Worm (Caenorhabditis elegans): ENCODE data around the gene rpc-1.

The rpc-1 gene

ce11 chrIV:7147722-7148121 is 17.8 kb downstream of the rpc-1 start:
- no peak for TF ChIP-seq xbp-1 (tag; optimal IDR thresholded peaks at IDR 0.05)
- no peak for TF ChIP-seq ets-5 (GFP tag; IDR thresholded peaks at IDR 0.05)
- no peak for TF ChIP-seq egl-13 (tag; optimal IDR thresholded peaks at IDR 0.05)
- TF ChIP-seq Y116A8C.19 (tag; optimal IDR thresholded peaks at IDR 0.05; ENCODE audit: borderline replicate concordance), result no peak
- peak; percentile 53 for TF ChIP-seq lin-14 (GFP tag; optimal IDR thresholded peaks at IDR 0.05)
- TF ChIP-seq egl-27 (tag; optimal IDR thresholded peaks at IDR 0.05), result no peak
- no peak for TF ChIP-seq elt-2 (tag; optimal IDR thresholded peaks at IDR 0.05)
- TF ChIP-seq mdl-1 (tag; optimal IDR thresholded peaks at IDR 0.05), result no peak
- peak in 1 of 3 experiments; percentile 3 for TF ChIP-seq ceh-82 (tag; optimal IDR thresholded peaks at IDR 0.05)
- TF ChIP-seq C04F5.9 (tag; optimal IDR thresholded peaks at IDR 0.05), result no peak
- no peak for TF ChIP-seq unc-98 (GFP tag; IDR thresholded peaks at IDR 0.05)
- no peak for TF ChIP-seq unc-86 (tag; optimal IDR thresholded peaks at IDR 0.05)
- TF ChIP-seq unc-30 (tag; optimal IDR thresholded peaks at IDR 0.05), result no peak
- peak; percentile 20 for TF ChIP-seq nhr-85 (tag)
- peak; percentile 14 for TF ChIP-seq snu-23 (GFP tag; optimal IDR thresholded peaks at IDR 0.05)
- peak in 1 of 2 experiments; percentile 69 for TF ChIP-seq lsy-2 (tag; optimal IDR thresholded peaks at IDR 0.05)
- TF ChIP-seq isw-1 (GFP tag; IDR thresholded peaks at IDR 0.05), result no peak
- no peak for TF ChIP-seq ztf-11 (tag; optimal IDR thresholded peaks at IDR 0.05)
- no peak for TF ChIP-seq tlp-1 (tag; optimal IDR thresholded peaks at IDR 0.05)
- no peak for TF ChIP-seq ceh-88 (GFP tag; IDR thresholded peaks at IDR 0.05)
- TF ChIP-seq hlh-17 (GFP tag; optimal IDR thresholded peaks at IDR 0.05; ENCODE audit: borderline replicate concordance), result no peak
- TF ChIP-seq dpl-1 (GFP tag; optimal IDR thresholded peaks at IDR 0.05), result peak in 1 of 3 experiments; percentile 29
- TF ChIP-seq elt-3 (tag; optimal IDR thresholded peaks at IDR 0.05), result no peak
- TF ChIP-seq hpl-2 (GFP tag; optimal IDR thresholded peaks at IDR 0.05), result no peak
- TF ChIP-seq ceh-8 (GFP tag; optimal IDR thresholded peaks at IDR 0.05), result no peak
- no peak for TF ChIP-seq lin-15B (tag; optimal IDR thresholded peaks at IDR 0.05)
- TF ChIP-seq F16B12.6 (tag; optimal IDR thresholded peaks at IDR 0.05), result peak; percentile 47
- TF ChIP-seq nhr-84 (tag; optimal IDR thresholded peaks at IDR 0.05), result no peak
- TF ChIP-seq rnt-1 (tag; optimal IDR thresholded peaks at IDR 0.05), result peak; percentile 12
- TF ChIP-seq irx-1 (tag; optimal IDR thresholded peaks at IDR 0.05), result no peak
- peak in 1 of 2 experiments; percentile 36 for TF ChIP-seq lin-35 (GFP tag; optimal IDR thresholded peaks at IDR 0.05)
- no peak for TF ChIP-seq nhr-76 (tag; optimal IDR thresholded peaks at IDR 0.05)
- TF ChIP-seq swsn-7 (tag; optimal IDR thresholded peaks at IDR 0.05), result no peak
- TF ChIP-seq blmp-1 (tag; optimal IDR thresholded peaks at IDR 0.05), result no peak
- no peak for TF ChIP-seq unc-130 (tag; optimal IDR thresholded peaks at IDR 0.05)
- no peak for TF ChIP-seq fos-1 (tag; optimal IDR thresholded peaks at IDR 0.05)
- TF ChIP-seq efl-1 (optimal IDR thresholded peaks at IDR 0.05), result peak; percentile 10 to 14
- TF ChIP-seq efl-1 (GFP tag; optimal IDR thresholded peaks at IDR 0.05 in 1 of 2), result peak in 1 of 2 experiments; percentile 89
- TF ChIP-seq zag-1 (tag; optimal IDR thresholded peaks at IDR 0.05), result no peak
- TF ChIP-seq nhr-12 (tag; optimal IDR thresholded peaks at IDR 0.05), result no peak
- TF ChIP-seq ama-1 (optimal IDR thresholded peaks at IDR 0.05), result no peak
- TF ChIP-seq dsc-1 (tag; optimal IDR thresholded peaks at IDR 0.05), result no peak
- TF ChIP-seq snpc-4 (tag; optimal IDR thresholded peaks at IDR 0.05), result no peak
- TF ChIP-seq nhr-77 (tag; optimal IDR thresholded peaks at IDR 0.05), result no peak
- TF ChIP-seq ceh-63 (GFP tag; optimal IDR thresholded peaks at IDR 0.05), result no peak
- TF ChIP-seq mef-2 (tag; optimal IDR thresholded peaks at IDR 0.05), result no peak
